Fruit fly (Drosophila melanogaster): ENCODE data around the gene salt.

The salt gene

DNA sequence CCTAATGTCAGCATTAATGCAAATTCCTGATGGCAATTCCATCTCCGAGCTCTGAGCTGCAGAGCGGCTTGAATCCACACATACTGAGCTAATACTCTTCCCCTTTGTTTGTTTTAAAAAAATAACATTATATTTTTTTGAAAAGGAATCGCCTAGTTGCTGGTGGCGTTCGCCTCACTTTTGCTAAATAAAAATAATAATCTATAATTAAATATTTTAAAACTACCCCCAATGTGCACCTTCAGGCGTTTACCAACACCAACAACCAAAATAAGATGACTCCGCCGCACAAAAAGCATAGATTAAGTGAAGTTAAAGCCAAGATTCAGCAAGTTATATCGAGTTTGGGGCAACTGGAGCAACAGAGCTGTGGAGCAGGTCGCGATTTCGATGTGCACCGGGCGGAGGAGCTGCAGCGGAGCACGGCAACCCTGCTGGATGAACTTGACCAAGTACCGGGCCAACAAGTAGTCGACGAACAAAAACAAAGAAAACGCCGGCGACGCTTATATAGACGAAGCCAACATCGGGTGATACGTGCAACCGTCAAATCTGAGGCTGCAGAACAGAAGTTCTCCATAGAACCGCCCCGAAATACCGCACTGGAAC lies 10.4 kb downstream of the salt start, which contains the start of gene CG1896 (continued):
- TF ChIP-seq Stat92E (GFP tag; optimal IDR thresholded peaks at IDR 0.05) (no peak), CG2120 (GFP tag; optimal IDR thresholded peaks at IDR 0.05) (peak; percentile 50), D19A (tag; optimal IDR thresholded peaks at IDR 0.05) (peak; percentile 87), CG11504 (tag; optimal IDR thresholded peaks at IDR 0.05) (no peak), CG12155 (GFP tag; optimal IDR thresholded peaks at IDR 0.05) (peak; percentile 38), Sry-δ (GFP tag; optimal IDR thresholded peaks at IDR 0.05) (no peak), ttk (GFP tag; IDR thresholded peaks at IDR 0.05) (peak; percentile 78; the same call in 1 of the 2 replicates), zen (tag; optimal IDR thresholded peaks at IDR 0.05) (no peak), CG3995 (GFP tag; optimal IDR thresholded peaks at IDR 0.05) (no peak), CG18011 (GFP tag; optimal IDR thresholded peaks at IDR 0.05) (peak; percentile 26), pho (GFP tag; optimal IDR thresholded peaks at IDR 0.05) (no peak), sens-2 (GFP tag; IDR thresholded peaks at IDR 0.05) (no peak), tup (GFP tag; optimal IDR thresholded peaks at IDR 0.05) (peak; percentile 2), dmrt99B (tag; optimal IDR thresholded peaks at IDR 0.05) (peak; percentile 44), Ets97D (GFP tag; optimal IDR thresholded peaks at IDR 0.05) (no peak), zfh1 (GFP tag; IDR thresholded peaks at IDR 0.05) (peak; percentile 71; the same call in 2 of the 3 replicates), kah (GFP tag; optimal IDR thresholded peaks at IDR 0.05) (peak; percentile 63), CG8359 (GFP tag; optimal IDR thresholded peaks at IDR 0.05; ENCODE audit: borderline replicate concordance) (no peak), CG13775 (GFP tag; optimal IDR thresholded peaks at IDR 0.05) (peak; percentile 33), CG12659 (GFP tag; optimal IDR thresholded peaks at IDR 0.05) (peak; percentile 48), CG10366 (GFP tag; IDR thresholded peaks at IDR 0.05) (peak; percentile 54), CG10209 (GFP tag; optimal IDR thresholded peaks at IDR 0.05) (peak; percentile 49), CG7987 (GFP tag; optimal IDR thresholded peaks at IDR 0.05) (peak; percentile 1), Tbp (GFP tag; optimal IDR thresholded peaks at IDR 0.05) (no peak), so (GFP tag; IDR thresholded peaks at IDR 0.05) (peak; percentile 69; the same call in 2 of the 3 replicates), caup (GFP tag; optimal IDR thresholded peaks at IDR 0.05; ENCODE audit: severe bottlenecking) (peak; percentile 54), CoRest (tag; optimal IDR thresholded peaks at IDR 0.05) (peak; percentile 45), btn (GFP tag; optimal IDR thresholded peaks at IDR 0.05) (no peak), B-H1 (GFP tag; IDR thresholded peaks at IDR 0.05) (peak; percentile 36; the same call in 1 of the 3 replicates), Fer3 (tag; optimal IDR thresholded peaks at IDR 0.05) (peak; percentile 30), BtbVII (GFP tag; optimal IDR thresholded peaks at IDR 0.05) (no peak), CG6254 (GFP tag; optimal IDR thresholded peaks at IDR 0.05) (peak; percentile 30), Blimp-1 (GFP tag; optimal IDR thresholded peaks at IDR 0.05) (no peak), Ptx1 (GFP tag; IDR thresholded peaks at IDR 0.05) (peak; percentile 56), lola (GFP tag; optimal IDR thresholded peaks at IDR 0.05) (no peak), prd (optimal IDR thresholded peaks at IDR 0.05) (no peak), prd (GFP tag; IDR thresholded peaks at IDR 0.05) (peak; percentile 59; the same call in 2 of the 3 replicates), CG8388 (GFP tag; optimal IDR thresholded peaks at IDR 0.05) (peak; percentile 17), CG3281 (GFP tag; optimal IDR thresholded peaks at IDR 0.05) (peak; percentile 39), gem (tag; optimal IDR thresholded peaks at IDR 0.05) (peak; percentile 63), HmgZ (tag; optimal IDR thresholded peaks at IDR 0.05) (peak; percentile 15), CG7786 (GFP tag; optimal IDR thresholded peaks at IDR 0.05) (no peak), sisA (GFP tag; IDR thresholded peaks at IDR 0.05) (peak; percentile 24; the same call in 1 of the 2 replicates), Ssrp (tag; optimal IDR thresholded peaks at IDR 0.05) (peak; percentile 23), CG10267 (tag; optimal IDR thresholded peaks at IDR 0.05) (peak; percentile 90), CG3847 (GFP tag; IDR thresholded peaks at IDR 0.05) (peak; percentile 34), CG11695 (GFP tag; IDR thresholded peaks at IDR 0.05) (peak; percentile 65; the same call in 1 of the 3 replicates), sna (GFP tag; IDR thresholded peaks at IDR 0.05; ENCODE audit: partially characterized antibody) (no peak)

Measured in whole organism, embryonic.